Worm (Caenorhabditis elegans) whole organism, midembryonic: ENCODE results near the gene ace-1.

Experiments used
- T22C8.4 ChIP-seq: fragments of 200-800 bp; sonication (Bioruptor generic); IDR thresholded peaks from 2 replicates; pipeline ENCODE4 v1.3.6; 2022; ENCODE audit warnings: missing genetic modification characterization, missing compliant biosample characterization
- cog-1 ChIP-seq: sonication (generic microtip); optimal IDR thresholded peaks from 2 replicates; lab custom pipeline; 2016; ENCODE audit warnings: missing genetic modification characterization, missing compliant biosample characterization
- flt-1 ChIP-seq: fragments of 200-800 bp; sonication (Bioruptor generic); IDR thresholded peaks from 2 replicates; pipeline ENCODE4 v1.3.6; 2022; ENCODE audit warnings: missing genetic modification characterization, missing compliant biosample characterization
- klf-2 ChIP-seq: fragments of 200-800 bp; sonication (Bioruptor generic); conservative IDR thresholded peaks from 2 replicates; pipeline ENCODE4 v1.3.6; 2022; ENCODE audit warnings: missing genetic modification reagents, missing genetic modification characterization, missing compliant biosample characterization
- med-1 ChIP-seq: sonication (generic microtip); optimal IDR thresholded peaks from 2 replicates; lab custom pipeline; 2017; ENCODE audit warnings: missing genetic modification characterization, mild to moderate bottlenecking, missing compliant biosample characterization, antibody characterized with exemption, missing genetic modification reagents; ENCODE audit not compliant: insufficient read depth
- tab-1 ChIP-seq: fragments of 200-800 bp; sonication (Bioruptor generic); IDR thresholded peaks from 2 replicates; pipeline ENCODE4 v1.3.6; 2022; ENCODE audit warnings: missing genetic modification characterization, missing compliant biosample characterization
- ztf-23 ChIP-seq: fragments of 200-800 bp; sonication (Bioruptor generic); IDR thresholded peaks from 2 replicates; pipeline ENCODE4 v1.3.6; 2022; ENCODE audit warnings: missing genetic modification reagents, missing genetic modification characterization, missing compliant biosample characterization
- ztf-29 ChIP-seq: fragments of 200-800 bp; sonication (Bioruptor generic); IDR thresholded peaks from 2 replicates; pipeline ENCODE4 v1.3.6; 2022; ENCODE audit warnings: missing genetic modification reagents, missing genetic modification characterization, missing compliant biosample characterization

DNA sequence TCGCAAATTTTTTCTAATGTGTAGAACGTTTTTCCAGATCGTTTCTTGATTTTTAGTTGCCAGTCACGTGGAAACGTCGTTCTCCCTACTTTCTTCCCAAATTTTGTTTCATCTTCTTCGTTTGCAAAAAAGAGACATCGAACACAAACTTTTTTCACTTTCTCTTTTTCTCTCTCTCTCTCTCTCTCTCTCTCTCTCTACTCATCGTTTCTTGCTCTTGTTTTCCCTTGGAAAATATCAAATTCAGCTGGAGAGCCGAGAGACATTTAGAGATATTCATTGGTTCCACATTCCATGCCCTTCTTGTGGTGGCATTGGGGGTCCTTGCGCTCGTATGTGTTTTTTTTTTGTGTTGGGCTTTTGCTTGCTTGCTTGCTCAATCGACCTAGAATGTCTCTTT, 27.9 kb upstream of the ace-1 start:
- TF ChIP-seq T22C8.4 (no peak), cog-1 (tag; lab: Kevin White, UChicago) (no peak), klf-2 (no peak), ztf-29 (no peak), ztf-23 (GFP tag; lab: Robert Waterston, UW) (no peak), flt-1 (no peak), med-1 (no peak), tab-1 (GFP tag; lab: Robert Waterston, UW) (no peak)
